Worm (Caenorhabditis elegans): ENCODE results near the gene sftd-3.
A peak's percentile ranks its signal among the peaks of the same experiment; 100 is the strongest.

sftd-3 gene

DNA sequence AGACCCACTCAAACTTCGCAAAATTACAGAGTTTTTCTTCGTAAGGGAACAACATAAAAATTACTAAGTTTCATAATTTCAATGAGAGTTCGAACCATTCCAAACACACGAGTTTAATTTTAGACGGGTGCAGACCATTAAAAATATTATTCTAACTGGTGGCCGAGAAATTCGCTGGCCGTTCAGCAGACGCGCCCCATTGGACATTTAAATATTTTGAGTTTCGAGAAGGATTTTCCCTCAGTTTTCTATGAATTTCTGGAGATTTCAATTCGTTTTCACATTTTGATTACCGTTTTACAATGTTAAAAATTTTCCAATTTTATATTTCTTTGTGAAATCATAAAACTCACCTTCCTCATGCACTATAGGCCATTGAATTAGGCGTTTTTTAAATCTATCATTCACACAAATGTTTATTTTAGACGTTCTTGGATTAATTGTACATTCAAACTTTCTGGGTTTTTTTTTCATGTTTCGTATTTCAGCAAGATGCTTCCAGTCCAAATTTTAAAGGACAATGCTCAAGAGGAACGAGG lies 36.6 kb downstream of the sftd-3 start, which contains the start of gene cct-2 (continued):
- TF ChIP-seq F16B12.6 (tag; optimal IDR thresholded peaks at IDR 0.05) (no peak), unc-30 (tag; optimal IDR thresholded peaks at IDR 0.05) (no peak), ceh-90 (tag; optimal IDR thresholded peaks at IDR 0.05) (peak; percentile 65), egl-13 (tag; optimal IDR thresholded peaks at IDR 0.05) (no peak), nhr-71 (tag; optimal IDR thresholded peaks at IDR 0.05) (peak; percentile 59), unc-130 (tag; optimal IDR thresholded peaks at IDR 0.05) (peak; percentile 3), sptf-1 (tag; optimal IDR thresholded peaks at IDR 0.05) (no peak), pqm-1 (tag; optimal IDR thresholded peaks at IDR 0.05) (no peak), unc-86 (tag; optimal IDR thresholded peaks at IDR 0.05) (no peak), lir-3 (tag; optimal IDR thresholded peaks at IDR 0.05; ENCODE audit: poor library complexity) (peak; percentile 64), swsn-7 (tag; optimal IDR thresholded peaks at IDR 0.05) (peak; percentile 31), fkh-10 (GFP tag; optimal IDR thresholded peaks at IDR 0.05) (no peak), nhr-237 (tag; optimal IDR thresholded peaks at IDR 0.05) (no peak), lsy-2 (tag; optimal IDR thresholded peaks at IDR 0.05) (peak; percentile 27 to 72), nhr-20 (tag; optimal IDR thresholded peaks at IDR 0.05) (peak; percentile 56), aha-1 (tag; optimal IDR thresholded peaks at IDR 0.05) (no peak), nhr-47 (tag; optimal IDR thresholded peaks at IDR 0.05) (peak; percentile 38), hpl-2 (GFP tag; optimal IDR thresholded peaks at IDR 0.05) (no peak), nhr-76 (tag; optimal IDR thresholded peaks at IDR 0.05) (no peak), isw-1 (GFP tag; IDR thresholded peaks at IDR 0.05) (no peak), unc-62 (GFP tag; optimal IDR thresholded peaks at IDR 0.05) (no peak), nhr-28 (tag; optimal IDR thresholded peaks at IDR 0.05) (no peak), C34B4.2 (tag; optimal IDR thresholded peaks at IDR 0.05) (no peak), mdl-1 (tag; optimal IDR thresholded peaks at IDR 0.05) (peak in 1 of 2 experiments; percentile 3), lin-14 (GFP tag; optimal IDR thresholded peaks at IDR 0.05) (peak; percentile 69), efl-3 (GFP tag; optimal IDR thresholded peaks at IDR 0.05) (no peak), elt-3 (tag; optimal IDR thresholded peaks at IDR 0.05) (peak in 1 of 6 experiments; percentile 35), mef-2 (tag; optimal IDR thresholded peaks at IDR 0.05) (no peak), ceh-8 (GFP tag; optimal IDR thresholded peaks at IDR 0.05) (no peak), nhr-77 (tag; optimal IDR thresholded peaks at IDR 0.05) (no peak), vab-15 (tag; optimal IDR thresholded peaks at IDR 0.05) (no peak), blmp-1 (tag; optimal IDR thresholded peaks at IDR 0.05) (peak; percentile 63), ztf-11 (tag; optimal IDR thresholded peaks at IDR 0.05) (no peak), nhr-85 (tag) (peak; percentile 66), tbx-2 (tag; optimal IDR thresholded peaks at IDR 0.05) (peak; percentile 39), ces-1 (GFP tag; optimal IDR thresholded peaks at IDR 0.05) (no peak), nhr-90 (tag; optimal IDR thresholded peaks at IDR 0.05; ENCODE audit: poor library complexity) (peak; percentile 28), mep-1 (tag; optimal IDR thresholded peaks at IDR 0.05) (peak; percentile 67), fos-1 (tag; optimal IDR thresholded peaks at IDR 0.05) (no peak), pax-3 (tag; optimal IDR thresholded peaks at IDR 0.05) (no peak), hlh-4 (tag; optimal IDR thresholded peaks at IDR 0.05) (no peak), ceh-63 (GFP tag; optimal IDR thresholded peaks at IDR 0.05) (no peak), efl-1 (optimal IDR thresholded peaks at IDR 0.05) (peak; percentile 30 to 51), efl-1 (GFP tag; optimal IDR thresholded peaks at IDR 0.05 in 1 of 2) (peak; percentile 54 to 96), C04F5.9 (tag; optimal IDR thresholded peaks at IDR 0.05) (no peak), hlh-17 (GFP tag; optimal IDR thresholded peaks at IDR 0.05; ENCODE audit: borderline replicate concordance) (no peak)

All from whole organism, L1 larva.